Fruit fly (Drosophila melanogaster) whole organism, embryonic: ENCODE data around the gene CG14194.

ENCODE experiments used
- Antp ChIP-seq: fragments of 200-800 bp; sonication (Bioruptor generic); optimal IDR thresholded peaks from 3 replicates; lab custom pipeline; 2016; ENCODE audit warnings: missing biosample characterization, missing genetic modification characterization
- Atf3 ChIP-seq: fragments of 200-800 bp; sonication (Bioruptor generic); optimal IDR thresholded peaks from 3 replicates; lab custom pipeline; 2016; ENCODE audit warnings: missing biosample characterization, missing genetic modification characterization
- Blimp-1 ChIP-seq: fragments of 200-800 bp; sonication (Bioruptor generic); optimal IDR thresholded peaks from 3 replicates; lab custom pipeline; 2018; ENCODE audit warnings: missing biosample characterization, missing genetic modification characterization, mild to moderate bottlenecking, moderate library complexity, missing genetic modification reagents
- CG10209 ChIP-seq: fragments of 200-800 bp; sonication (Bioruptor generic); optimal IDR thresholded peaks from 3 replicates; lab custom pipeline; 2017; ENCODE audit warnings: missing biosample characterization, mild to moderate bottlenecking, missing genetic modification characterization, missing genetic modification reagents
- CG1024 ChIP-seq: fragments of 200-800 bp; sonication (Bioruptor generic); IDR thresholded peaks from 2 replicates; pipeline ENCODE4 v1.3.6; 2022; ENCODE audit warnings: missing biosample characterization, missing genetic modification characterization
- CG10274 ChIP-seq: fragments of 200-800 bp; sonication (Bioruptor generic); optimal IDR thresholded peaks from 3 replicates; lab custom pipeline; 2017; ENCODE audit warnings: missing biosample characterization, mild to moderate bottlenecking, missing genetic modification characterization
- CG10366 ChIP-seq: fragments of 200-800 bp; sonication (Bioruptor generic); IDR thresholded peaks from 2 replicates; pipeline ENCODE4 v1.3.6; 2022; ENCODE audit warnings: missing biosample characterization, missing genetic modification characterization
- CG1233 ChIP-seq: fragments of 200-800 bp; sonication (Bioruptor generic); optimal IDR thresholded peaks from 4 replicates; lab custom pipeline; 2018; ENCODE audit warnings: missing biosample characterization, mild to moderate bottlenecking, missing genetic modification characterization
- CG13894 ChIP-seq: fragments of 200-800 bp; sonication (Bioruptor generic); optimal IDR thresholded peaks from 3 replicates; lab custom pipeline; 2018; ENCODE audit warnings: missing biosample characterization, mild to moderate bottlenecking, missing genetic modification characterization, moderate library complexity
- CG14667 ChIP-seq: fragments of 200-800 bp; sonication (Bioruptor generic); IDR thresholded peaks from 2 replicates; pipeline ENCODE4 v1.3.6; 2022; ENCODE audit warnings: missing biosample characterization, missing genetic modification characterization
- CG15011 ChIP-seq: fragments of 200-800 bp; sonication (Bioruptor generic); optimal IDR thresholded peaks from 3 replicates; lab custom pipeline; 2018; ENCODE audit warnings: missing biosample characterization, mild to moderate bottlenecking, missing genetic modification characterization
- CG15073 ChIP-seq: fragments of 200-800 bp; sonication (Bioruptor generic); optimal IDR thresholded peaks from 2 replicates; lab custom pipeline; 2016; ENCODE audit warnings: missing biosample characterization, missing genetic modification characterization
- CG15479 ChIP-seq: fragments of 200-800 bp; sonication (Bioruptor generic); optimal IDR thresholded peaks from 3 replicates; lab custom pipeline; 2019; ENCODE audit warnings: missing biosample characterization, mild to moderate bottlenecking, missing genetic modification characterization, moderate library complexity
- CG1647 ChIP-seq: fragments of 200-800 bp; sonication (Bioruptor generic); optimal IDR thresholded peaks from 3 replicates; lab custom pipeline; 2016; ENCODE audit warnings: missing biosample characterization, missing genetic modification characterization
- CG17568 ChIP-seq: fragments of 200-800 bp; sonication (Bioruptor generic); optimal IDR thresholded peaks from 2 replicates; lab custom pipeline; 2018; ENCODE audit warnings: missing biosample characterization, mild to moderate bottlenecking, missing genetic modification characterization, moderate library complexity
- CG17612 ChIP-seq: fragments of 200-800 bp; sonication (Bioruptor generic); IDR thresholded peaks from 2 replicates; pipeline ENCODE4 v1.3.6; 2022; ENCODE audit warnings: missing biosample characterization, missing genetic modification characterization
- CG2889 ChIP-seq: fragments of 200-800 bp; sonication (Bioruptor generic); IDR thresholded peaks from 3 replicates; pipeline ENCODE4 v1.3.6; 2022; ENCODE audit warnings: missing biosample characterization, missing genetic modification characterization
- CG32772 ChIP-seq: fragments of 200-800 bp; sonication (Bioruptor generic); IDR thresholded peaks from 2 replicates; pipeline ENCODE4 v1.3.6; 2022; ENCODE audit warnings: missing biosample characterization, missing genetic modification characterization
- CG4617 ChIP-seq: fragments of 200-800 bp; sonication (Bioruptor generic); optimal IDR thresholded peaks from 3 replicates; lab custom pipeline; 2016; ENCODE audit warnings: missing biosample characterization, missing genetic modification characterization, borderline replicate concordance
- CG5953 ChIP-seq: fragments of 200-800 bp; sonication (Bioruptor generic); IDR thresholded peaks from 2 replicates; pipeline ENCODE4 v1.3.6; 2022; ENCODE audit warnings: missing biosample characterization, missing genetic modification characterization
- CG8290 ChIP-seq, 3 experiments: fragments of 200-800 bp; sonication (Bioruptor generic); optimal IDR thresholded peaks; 2 replicates each; lab custom pipeline; 2016 to 2019; ENCODE audit warnings: missing biosample characterization in 3 of 3, missing genetic modification characterization in 3 of 3, mild to moderate bottlenecking in 2 of 3, moderate library complexity in 1 of 3
- CG9817 ChIP-seq: fragments of 200-800 bp; sonication (Bioruptor generic); optimal IDR thresholded peaks from 2 replicates; lab custom pipeline; 2018; ENCODE audit warnings: missing biosample characterization, mild to moderate bottlenecking, missing genetic modification characterization, moderate library complexity
- CTCF ChIP-seq: fragments of 200-800 bp; sonication (Bioruptor generic); optimal IDR thresholded peaks from 2 replicates; lab custom pipeline; 2017; ENCODE audit warnings: missing biosample characterization, mild to moderate bottlenecking, missing genetic modification characterization, moderate library complexity
- Dip2 ChIP-seq: fragments of 200-800 bp; sonication (Bioruptor generic); IDR thresholded peaks from 2 replicates; pipeline ENCODE4 v1.3.6; 2022; ENCODE audit warnings: missing biosample characterization, missing genetic modification characterization
- Ets65A ChIP-seq: fragments of 200-800 bp; sonication (Bioruptor generic); peaks from one replicate; lab custom pipeline; 2016; ENCODE audit warnings: missing biosample characterization, missing genetic modification characterization
- Fer1 ChIP-seq: fragments of 200-800 bp; sonication (Bioruptor generic); optimal IDR thresholded peaks from 2 replicates; lab custom pipeline; 2017; ENCODE audit warnings: missing biosample characterization, mild to moderate bottlenecking, missing genetic modification characterization
- H15 ChIP-seq: fragments of 200-800 bp; sonication (Bioruptor generic); IDR thresholded peaks from 3 replicates; pipeline ENCODE4 v1.3.6; 2022; ENCODE audit warnings: missing biosample characterization, missing genetic modification characterization
- HHEX ChIP-seq: fragments of 200-800 bp; sonication (Bioruptor generic); optimal IDR thresholded peaks from 3 replicates; lab custom pipeline; 2017; ENCODE audit warnings: missing biosample characterization, mild to moderate bottlenecking, missing genetic modification characterization, missing genetic modification reagents
- HLHmδ ChIP-seq: fragments of 200-800 bp; sonication (Bioruptor generic); optimal IDR thresholded peaks from 2 replicates; lab custom pipeline; 2018; ENCODE audit warnings: missing biosample characterization, mild to moderate bottlenecking, missing genetic modification characterization, moderate library complexity
- Hey ChIP-seq: fragments of 200-800 bp; sonication (Bioruptor generic); optimal IDR thresholded peaks from 3 replicates; lab custom pipeline; 2018; ENCODE audit warnings: missing biosample characterization, mild to moderate bottlenecking, missing genetic modification characterization
- Hr78 ChIP-seq, 2 experiments: fragments of 200-800 bp in 1 of 2; fragments of >200 bp in 1 of 2; sonication (Bioruptor generic) in 1 of 2; optimal IDR thresholded peaks; 2 replicates each; lab custom pipeline; 2017 to 2019; ENCODE audit warnings: missing biosample characterization in 2 of 2, missing genetic modification characterization in 2 of 2, mild to moderate bottlenecking in 1 of 2, moderate library complexity in 1 of 2
- Neu2 ChIP-seq: fragments of 200-800 bp; sonication (Bioruptor generic); optimal IDR thresholded peaks from 3 replicates; lab custom pipeline; 2016; ENCODE audit warnings: missing biosample characterization, missing genetic modification characterization, borderline replicate concordance
- Pdp1 ChIP-seq, 2 experiments: fragments of 200-800 bp; sonication (Bioruptor generic); optimal IDR thresholded peaks; 3 replicates each; lab custom pipeline; 2016; ENCODE audit warnings: missing biosample characterization in 2 of 2, missing genetic modification characterization in 2 of 2, mild to moderate bottlenecking in 1 of 2, moderate library complexity in 1 of 2
- Scr ChIP-seq: fragments of 200-800 bp; sonication (Bioruptor generic); IDR thresholded peaks from 2 replicates; pipeline ENCODE4 v1.3.6; 2022; ENCODE audit warnings: missing biosample characterization, missing genetic modification characterization; ENCODE audit not compliant: partially characterized antibody
- Side ChIP-seq: fragments of 200-800 bp; sonication (Bioruptor generic); optimal IDR thresholded peaks from 2 replicates; lab custom pipeline; 2016; ENCODE audit warnings: missing biosample characterization, missing genetic modification characterization
- Sry-β ChIP-seq: fragments of 200-800 bp; sonication (Bioruptor generic); optimal IDR thresholded peaks from 2 replicates; lab custom pipeline; 2018; ENCODE audit warnings: missing biosample characterization, mild to moderate bottlenecking, missing genetic modification characterization, moderate library complexity
- Xrp1 ChIP-seq: fragments of 200-800 bp; sonication (Bioruptor generic); IDR thresholded peaks from 2 replicates; pipeline ENCODE4 v1.3.6; 2022; ENCODE audit warnings: missing biosample characterization, missing genetic modification characterization
- amos ChIP-seq: fragments of 200-800 bp; sonication (Bioruptor generic); IDR thresholded peaks from 2 replicates; pipeline ENCODE4 v1.3.6; 2022; ENCODE audit warnings: missing biosample characterization, missing genetic modification characterization; ENCODE audit not compliant: partially characterized antibody
- btn ChIP-seq: fragments of 200-800 bp; sonication (Bioruptor generic); optimal IDR thresholded peaks from 2 replicates; lab custom pipeline; 2016; ENCODE audit warnings: missing biosample characterization, missing genetic modification characterization
- dpn ChIP-seq, 2 experiments: fragments of 200-800 bp; sonication (Bioruptor generic); optimal IDR thresholded peaks; 3 replicates each; lab custom pipeline; 2016; ENCODE audit warnings: missing biosample characterization in 2 of 2, missing genetic modification characterization in 2 of 2
- grau ChIP-seq: fragments of 200-800 bp; optimal IDR thresholded peaks from 3 replicates; lab custom pipeline; 2019; ENCODE audit warnings: missing biosample characterization, mild to moderate bottlenecking, missing genetic modification characterization, moderate library complexity
- repo ChIP-seq: fragments of 200-800 bp; sonication (Bioruptor generic); optimal IDR thresholded peaks from 2 replicates; lab custom pipeline; 2016; ENCODE audit warnings: missing biosample characterization, missing genetic modification characterization
- row ChIP-seq: fragments of 200-800 bp; sonication (Bioruptor generic); IDR thresholded peaks from 3 replicates; pipeline ENCODE4 v1.3.6; 2022; ENCODE audit warnings: missing biosample characterization, missing genetic modification characterization
- salm ChIP-seq: fragments of 200-800 bp; sonication (Bioruptor generic); optimal IDR thresholded peaks from 2 replicates; lab custom pipeline; 2018; ENCODE audit warnings: missing biosample characterization, mild to moderate bottlenecking, missing genetic modification characterization
- scrt ChIP-seq: fragments of 200-800 bp; sonication (Bioruptor generic); optimal IDR thresholded peaks from 2 replicates; lab custom pipeline; 2018; ENCODE audit warnings: missing biosample characterization, mild to moderate bottlenecking, missing genetic modification characterization, moderate library complexity
- sens ChIP-seq: fragments of 200-800 bp; sonication (Bioruptor generic); peaks from one replicate; lab custom pipeline; 2016; ENCODE audit warnings: missing biosample characterization, missing genetic modification characterization
- seq ChIP-seq: fragments of 200-800 bp; sonication (Bioruptor generic); IDR thresholded peaks from 2 replicates; pipeline ENCODE4 v1.3.6; 2022; ENCODE audit warnings: missing biosample characterization, missing genetic modification characterization
- shn ChIP-seq: fragments of 200-800 bp; sonication (Bioruptor generic); optimal IDR thresholded peaks from 3 replicates; lab custom pipeline; 2016; ENCODE audit warnings: missing biosample characterization, missing genetic modification characterization
- slp2 ChIP-seq: fragments of 200-800 bp; sonication (Bioruptor generic); optimal IDR thresholded peaks from 2 replicates; lab custom pipeline; 2016; ENCODE audit warnings: missing biosample characterization, missing genetic modification characterization
- tap ChIP-seq: fragments of 200-800 bp; optimal IDR thresholded peaks from 3 replicates; lab custom pipeline; 2019; ENCODE audit warnings: missing biosample characterization, mild to moderate bottlenecking, missing genetic modification characterization, moderate library complexity
- tx ChIP-seq: fragments of 200-800 bp; sonication (Bioruptor generic); optimal IDR thresholded peaks from 2 replicates; lab custom pipeline; 2016; ENCODE audit warnings: missing biosample characterization, missing genetic modification characterization

CG14194 gene

dm6 chrX:19243379-19243834, 50.1 kb downstream of the CG14194 start, which contains the start of gene CG7889 (continued):
- TF ChIP-seq CG1647 (peak; percentile 6), Pdp1 (GFP tag; optimal IDR thresholded peaks at IDR 0.05; lab: Kevin White, UChicago) (peak in 1 of 2 experiments; percentile 41), Sry-β (GFP tag; lab: Kevin White, UChicago) (no peak), sens (GFP tag; lab: Kevin White, UChicago) (peak; percentile 86), Blimp-1 (peak; percentile 79), CG10209 (peak; percentile 23), Hey (tag; lab: Kevin White, UChicago) (no peak), dpn (GFP tag; optimal IDR thresholded peaks at IDR 0.05; lab: Kevin White, UChicago) (no peak), Scr (GFP tag; lab: Robert Waterston, UW) (no peak), CG10274 (GFP tag; lab: Kevin White, UChicago) (no peak), CG32772 (GFP tag; lab: Robert Waterston, UW) (no peak), tx (GFP tag; lab: Kevin White, UChicago) (no peak), row (GFP tag; lab: Robert Waterston, UW) (peak; percentile 81), CG15073 (GFP tag; lab: Kevin White, UChicago) (no peak), shn (no peak), repo (GFP tag; lab: Kevin White, UChicago) (no peak), CG1233 (GFP tag; lab: Kevin White, UChicago) (peak; percentile 22), CG15479 (no peak), CG8290 (GFP tag; optimal IDR thresholded peaks at IDR 0.05; lab: Kevin White, UChicago) (peak; percentile 36), CG8290 (tag; optimal IDR thresholded peaks at IDR 0.05; lab: Kevin White, UChicago) (peak in 1 of 2 experiments; percentile 76), CG9817 (no peak), Atf3 (no peak), amos (GFP tag; lab: Robert Waterston, UW) (no peak), tap (tag; lab: Kevin White, UChicago) (peak; percentile 9), Side (GFP tag; lab: Kevin White, UChicago) (peak; percentile 15), CG14667 (GFP tag; lab: Robert Waterston, UW) (no peak), grau (tag; lab: Kevin White, UChicago) (peak; percentile 18), CG5953 (GFP tag; lab: Robert Waterston, UW) (no peak), CG1024 (GFP tag; lab: Robert Waterston, UW) (no peak; the same call in 1 of the 2 replicates), CG17612 (GFP tag; lab: Robert Waterston, UW) (no peak), CG17568 (GFP tag; lab: Kevin White, UChicago) (no peak), seq (GFP tag; lab: Robert Waterston, UW) (no peak), Xrp1 (GFP tag; lab: Robert Waterston, UW) (peak; percentile 26; the same call in 1 of the 2 replicates), CG4617 (GFP tag; lab: Kevin White, UChicago) (no peak), HHEX (GFP tag; lab: Kevin White, UChicago) (no peak), H15 (GFP tag; lab: Robert Waterston, UW) (no peak), CG2889 (GFP tag; lab: Robert Waterston, UW) (no peak), salm (tag; lab: Kevin White, UChicago) (no peak), Neu2 (GFP tag; lab: Kevin White, UChicago) (no peak), Hr78 (GFP tag; optimal IDR thresholded peaks at IDR 0.05; lab: Kevin White, UChicago) (no peak), CG10366 (GFP tag; lab: Robert Waterston, UW) (peak; percentile 15; the same call in 1 of the 2 replicates), btn (GFP tag; lab: Kevin White, UChicago) (no peak), slp2 (no peak), CG15011 (GFP tag; lab: Kevin White, UChicago) (no peak), HLHmδ (GFP tag; lab: Kevin White, UChicago) (no peak), CTCF (GFP tag; lab: Kevin White, UChicago) (no peak), Dip2 (no peak), Ets65A (GFP tag; lab: Kevin White, UChicago) (no peak), Antp (GFP tag; lab: Kevin White, UChicago) (no peak), CG13894 (tag; lab: Kevin White, UChicago) (no peak), Fer1 (peak; percentile 25), scrt (GFP tag; lab: Kevin White, UChicago) (peak; percentile 43)
